Worm (Caenorhabditis elegans) whole organism, late embryonic: ENCODE measurements around the gene srz-79.

ENCODE experiments used
- C08G9.2 ChIP-seq: sonication (generic microtip); optimal IDR thresholded peaks from 2 replicates; lab custom pipeline; 2016; ENCODE audit warnings: mild to moderate bottlenecking, missing genetic modification characterization, moderate library complexity, missing compliant biosample characterization
- F13H6.1 ChIP-seq: sonication (generic microtip); optimal IDR thresholded peaks from 2 replicates; lab custom pipeline; 2016; ENCODE audit warnings: missing genetic modification characterization, missing compliant biosample characterization
- K02D7.2 ChIP-seq: sonication (generic microtip); optimal IDR thresholded peaks from 2 replicates; lab custom pipeline; 2017; ENCODE audit warnings: mild to moderate bottlenecking, missing genetic modification characterization, missing compliant biosample characterization
- ahr-1 ChIP-seq: sonication (generic microtip); optimal IDR thresholded peaks from 2 replicates; lab custom pipeline; 2016; ENCODE audit warnings: missing genetic modification characterization, missing compliant biosample characterization
- ama-1 ChIP-seq: fragments of 150-350 bp; optimal IDR thresholded peaks from 2 replicates; lab custom pipeline; 2014
- ceh-14 ChIP-seq: sonication (generic microtip); optimal IDR thresholded peaks from 2 replicates; lab custom pipeline; 2016; ENCODE audit warnings: missing genotype, missing genetic modification characterization, missing compliant biosample characterization
- ceh-19 ChIP-seq: fragments of 200-800 bp; sonication (Bioruptor generic); optimal IDR thresholded peaks from 2 replicates; lab custom pipeline; 2018; ENCODE audit warnings: mild to moderate bottlenecking, missing genetic modification characterization, missing compliant biosample characterization
- ceh-2 ChIP-seq: sonication (generic microtip); optimal IDR thresholded peaks from 2 replicates; lab custom pipeline; 2016; ENCODE audit warnings: missing genotype, missing genetic modification characterization, missing compliant biosample characterization
- ceh-22 ChIP-seq: sonication (generic microtip); optimal IDR thresholded peaks from 2 replicates; lab custom pipeline; 2017; ENCODE audit warnings: missing biosample characterization, missing genetic modification characterization
- ceh-24 ChIP-seq: sonication (generic microtip); optimal IDR thresholded peaks from 2 replicates; lab custom pipeline; 2016; ENCODE audit warnings: mild to moderate bottlenecking, missing genetic modification characterization, missing compliant biosample characterization
- ceh-30 ChIP-seq: fragments of 150-350 bp; optimal IDR thresholded peaks from 2 replicates; lab custom pipeline; 2014; ENCODE audit warnings: missing biosample characterization, missing genetic modification characterization
- ceh-34 ChIP-seq: sonication (generic microtip); optimal IDR thresholded peaks from 2 replicates; lab custom pipeline; 2016; ENCODE audit warnings: mild to moderate bottlenecking, missing genetic modification characterization, missing compliant biosample characterization
- ceh-45 ChIP-seq: fragments of 200-800 bp; sonication (Bioruptor generic); IDR thresholded peaks from 2 replicates; pipeline ENCODE4 v1.3.6; 2022; ENCODE audit warnings: missing genetic modification reagents, missing genetic modification characterization, missing compliant biosample characterization
- ceh-6 ChIP-seq: fragments of 200-800 bp; sonication (Bioruptor generic); optimal IDR thresholded peaks from 2 replicates; lab custom pipeline; 2018; ENCODE audit warnings: mild to moderate bottlenecking, missing genetic modification characterization, missing compliant biosample characterization
- che-1 ChIP-seq: sonication (generic microtip); optimal IDR thresholded peaks from 2 replicates; lab custom pipeline; 2016; ENCODE audit warnings: mild to moderate bottlenecking, missing genetic modification characterization, missing compliant biosample characterization
- dmd-4 ChIP-seq: sonication (generic microtip); optimal IDR thresholded peaks from 2 replicates; lab custom pipeline; 2016; ENCODE audit warnings: borderline replicate concordance, missing genetic modification characterization, missing compliant biosample characterization
- dve-1 ChIP-seq: sonication (generic microtip); optimal IDR thresholded peaks from 2 replicates; lab custom pipeline; 2017; ENCODE audit warnings: antibody characterized with exemption, mild to moderate bottlenecking, missing genetic modification characterization, missing compliant biosample characterization
- elt-2 ChIP-seq: sonication (generic microtip); optimal IDR thresholded peaks from 2 replicates; lab custom pipeline; 2016; ENCODE audit warnings: missing genetic modification reagents, missing genetic modification characterization, missing compliant biosample characterization
- ets-4 ChIP-seq: sonication (generic microtip); optimal IDR thresholded peaks from 2 replicates; lab custom pipeline; 2016; ENCODE audit warnings: missing genetic modification characterization, missing compliant biosample characterization
- eyg-1 ChIP-seq: sonication (generic microtip); optimal IDR thresholded peaks from 2 replicates; lab custom pipeline; 2016; ENCODE audit warnings: missing genotype, missing genetic modification characterization, missing compliant biosample characterization
- fax-1 ChIP-seq: sonication (generic microtip); optimal IDR thresholded peaks from 2 replicates; lab custom pipeline; 2016; ENCODE audit warnings: missing genotype, missing genetic modification characterization, missing compliant biosample characterization
- fkh-6 ChIP-seq: sonication (generic microtip); optimal IDR thresholded peaks from 2 replicates; lab custom pipeline; 2016; ENCODE audit warnings: missing genetic modification characterization, missing compliant biosample characterization
- gmeb-2 ChIP-seq: sonication (generic microtip); optimal IDR thresholded peaks from 2 replicates; lab custom pipeline; 2016; ENCODE audit warnings: missing genetic modification characterization, inconsistent platforms, missing compliant biosample characterization
- hlh-15 ChIP-seq: sonication (generic microtip); optimal IDR thresholded peaks from 2 replicates; lab custom pipeline; 2016; ENCODE audit warnings: missing genetic modification characterization, missing compliant biosample characterization
- hlh-6 ChIP-seq: sonication (generic microtip); optimal IDR thresholded peaks from 2 replicates; lab custom pipeline; 2016; ENCODE audit warnings: missing genotype, missing genetic modification characterization, missing compliant biosample characterization
- lim-6 ChIP-seq: sonication (generic microtip); optimal IDR thresholded peaks from 2 replicates; lab custom pipeline; 2016; ENCODE audit warnings: missing genetic modification characterization, missing compliant biosample characterization
- madf-2 ChIP-seq: sonication (generic microtip); optimal IDR thresholded peaks from 2 replicates; lab custom pipeline; 2017; ENCODE audit warnings: missing genetic modification characterization, missing compliant biosample characterization
- mec-3 ChIP-seq: sonication (generic microtip); optimal IDR thresholded peaks from 2 replicates; lab custom pipeline; 2016; ENCODE audit warnings: borderline replicate concordance, missing genetic modification characterization, missing compliant biosample characterization
- pag-3 ChIP-seq: sonication (generic microtip); optimal IDR thresholded peaks from 2 replicates; lab custom pipeline; 2016; ENCODE audit warnings: missing compliant biosample characterization, missing genetic modification characterization, borderline replicate concordance
- pat-9 ChIP-seq: fragments of 200-800 bp; sonication (Bioruptor generic); optimal IDR thresholded peaks from 2 replicates; lab custom pipeline; 2018; ENCODE audit warnings: mild to moderate bottlenecking, missing genetic modification characterization, moderate library complexity, missing compliant biosample characterization
- pha-2 ChIP-seq: sonication (generic microtip); optimal IDR thresholded peaks from 2 replicates; lab custom pipeline; 2017; ENCODE audit warnings: mild to moderate bottlenecking, missing genetic modification characterization, missing compliant biosample characterization
- pha-4 ChIP-seq: fragments of 150-350 bp; optimal IDR thresholded peaks from 2 replicates; lab custom pipeline; 2018; ENCODE audit warnings: missing biosample characterization, missing genetic modification reagents, missing genetic modification characterization
- pqm-1 ChIP-seq: sonication (generic microtip); optimal IDR thresholded peaks from 2 replicates; lab custom pipeline; 2016; ENCODE audit warnings: missing genetic modification characterization, missing compliant biosample characterization
- ref-2 ChIP-seq: sonication (generic microtip); optimal IDR thresholded peaks from 2 replicates; lab custom pipeline; 2016; ENCODE audit warnings: missing genetic modification characterization, missing compliant biosample characterization
- sdc-2 ChIP-seq: sonication (generic microtip); optimal IDR thresholded peaks from 2 replicates; lab custom pipeline; 2016; ENCODE audit warnings: missing genotype, missing genetic modification characterization, missing compliant biosample characterization
- sox-4 ChIP-seq: sonication (generic microtip); optimal IDR thresholded peaks from 2 replicates; lab custom pipeline; 2017; ENCODE audit warnings: mild to moderate bottlenecking, missing genetic modification characterization, inconsistent platforms, missing compliant biosample characterization
- syd-9 ChIP-seq: sonication (generic microtip); optimal IDR thresholded peaks from 2 replicates; lab custom pipeline; 2016; ENCODE audit warnings: mild to moderate bottlenecking, missing genetic modification characterization, moderate library complexity, missing compliant biosample characterization
- tbx-2 ChIP-seq: sonication (generic microtip); optimal IDR thresholded peaks from 2 replicates; lab custom pipeline; 2016; ENCODE audit warnings: missing genetic modification characterization, missing compliant biosample characterization
- tbx-7 ChIP-seq: sonication (generic microtip); optimal IDR thresholded peaks from 2 replicates; lab custom pipeline; 2016; ENCODE audit warnings: missing genotype, missing genetic modification characterization, missing compliant biosample characterization
- unc-3 ChIP-seq, 2 experiments: fragments of 200-800 bp in 1 of 2; sonication (Bioruptor generic) in 1 of 2; sonication (generic microtip) in 1 of 2; conservative IDR thresholded peaks in 1 of 2; optimal IDR thresholded peaks in 1 of 2; 2 replicates each; pipeline versions ENCODE4 v1.3.6 to Lab custom; 2016 to 2022; ENCODE audit warnings: missing compliant biosample characterization in 2 of 2, missing genetic modification characterization in 2 of 2, missing genetic modification reagents in 1 of 2
- unc-42 ChIP-seq: sonication (generic microtip); optimal IDR thresholded peaks from 2 replicates; lab custom pipeline; 2016; ENCODE audit warnings: missing genotype, missing genetic modification characterization, missing compliant biosample characterization
- unc-86 ChIP-seq: sonication (generic microtip); optimal IDR thresholded peaks from 2 replicates; lab custom pipeline; 2016; ENCODE audit warnings: missing genetic modification characterization, missing compliant biosample characterization
- ztf-16 ChIP-seq: sonication (generic microtip); optimal IDR thresholded peaks from 2 replicates; lab custom pipeline; 2017; ENCODE audit warnings: missing genetic modification characterization, missing compliant biosample characterization

Gene srz-79

DNA sequence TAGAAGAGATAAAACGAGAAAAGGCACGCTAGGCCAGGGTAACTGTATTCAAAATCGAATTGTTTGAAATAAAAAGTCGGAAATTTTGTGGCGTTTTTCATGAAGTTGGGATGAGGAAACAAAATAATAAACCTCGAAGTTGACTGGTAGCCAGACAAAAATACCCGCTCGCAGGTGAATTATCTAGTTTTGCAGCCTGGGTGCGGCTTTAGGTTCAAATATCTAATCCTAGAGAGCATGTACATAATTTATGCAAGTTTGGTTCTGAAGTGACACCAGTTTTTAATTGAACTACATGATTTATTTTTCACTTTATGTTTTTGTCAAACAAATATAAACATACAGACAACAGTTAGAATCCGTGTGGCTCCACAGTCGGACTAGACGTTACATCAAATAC, 11.7 kb upstream of the srz-79 start, which contains the start of gene srz-37:
Gene srz-37 (minus strand): TSS at position 101 of the 400 bp plus-strand sequence.
- no peak for TF ChIP-seq hlh-15 (tag; lab: Kevin White, UChicago)
- no peak for TF ChIP-seq fax-1 (tag; lab: Kevin White, UChicago)
- no peak for TF ChIP-seq ahr-1 (tag; lab: Kevin White, UChicago)
- TF ChIP-seq ztf-16: no peak
- TF ChIP-seq dve-1 (tag; lab: Kevin White, UChicago): no peak
- TF ChIP-seq ceh-30 (tag; lab: Kevin White, UChicago): no peak
- TF ChIP-seq gmeb-2 (tag; lab: Kevin White, UChicago): no peak
- TF ChIP-seq syd-9 (tag; lab: Kevin White, UChicago): no peak
- TF ChIP-seq ref-2 (tag; lab: Kevin White, UChicago): no peak
- no peak for TF ChIP-seq fkh-6
- no peak for TF ChIP-seq pat-9 (tag; lab: Kevin White, UChicago)
- no peak for TF ChIP-seq hlh-6 (tag; lab: Kevin White, UChicago)
- no peak for TF ChIP-seq K02D7.2 (tag; lab: Kevin White, UChicago)
- TF ChIP-seq eyg-1 (tag; lab: Kevin White, UChicago): no peak

DNA sequence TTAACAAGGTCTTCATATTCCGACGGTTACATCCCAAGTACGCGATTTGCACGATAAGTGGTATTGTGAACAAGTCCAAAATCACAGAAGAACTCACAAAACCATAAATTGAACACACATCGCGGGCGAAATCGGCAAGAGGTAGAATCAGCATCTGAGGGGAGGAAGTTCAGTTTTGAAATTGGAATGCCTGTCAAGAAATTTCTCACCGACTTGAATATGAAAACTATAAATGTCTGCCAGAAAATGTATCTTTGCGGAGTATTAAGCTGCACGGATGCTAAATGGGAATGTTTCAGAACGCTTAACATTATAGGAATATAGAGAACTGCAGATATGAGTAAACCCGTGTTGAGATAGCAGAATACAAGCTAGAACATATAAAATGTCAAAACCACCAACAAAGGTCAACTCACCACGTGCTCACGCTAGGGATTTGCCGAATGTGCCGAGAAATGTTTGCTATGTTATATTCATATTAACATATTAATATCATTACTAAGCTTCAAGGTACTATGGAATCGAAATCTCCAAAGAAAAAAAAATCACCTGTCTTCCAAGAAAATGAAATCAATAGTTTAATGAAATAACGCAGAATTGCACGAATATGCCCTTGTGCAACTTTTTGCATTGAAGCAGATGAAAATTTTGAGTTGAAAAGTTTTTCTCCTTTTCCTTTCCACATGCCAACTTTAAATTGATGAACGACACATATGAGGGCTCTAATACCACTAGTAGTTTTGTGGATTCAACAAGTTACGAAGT, 11.0 kb upstream of the srz-79 start, which contains the start of gene srz-82:
Gene srz-82 (plus strand): TSS at position 701 of the 765 bp plus-strand sequence.
- TF ChIP-seq gmeb-2 (tag; lab: Kevin White, UChicago) (no peak), eyg-1 (tag; lab: Kevin White, UChicago) (no peak), tbx-2 (tag; lab: Kevin White, UChicago) (no peak), ahr-1 (tag; lab: Kevin White, UChicago) (no peak), unc-3 (GFP tag; conservative IDR thresholded peaks at IDR 0.05; lab: Robert Waterston, UW) (no peak), unc-3 (tag; optimal IDR thresholded peaks at IDR 0.05; lab: Kevin White, UChicago) (no peak), pha-4 (tag; lab: Kevin White, UChicago) (no peak), C08G9.2 (tag; lab: Kevin White, UChicago) (no peak), ceh-6 (GFP tag; lab: Kevin White, UChicago) (no peak), dve-1 (tag; lab: Kevin White, UChicago) (no peak), ceh-2 (tag; lab: Kevin White, UChicago) (no peak), ceh-34 (tag; lab: Kevin White, UChicago) (no peak), ceh-24 (tag; lab: Kevin White, UChicago) (no peak)

- TF ChIP-seq ceh-24 (tag; lab: Kevin White, UChicago): no peak
- no peak for TF ChIP-seq ceh-6 (GFP tag; lab: Kevin White, UChicago)
- TF ChIP-seq unc-86 (tag; lab: Kevin White, UChicago): no peak
- TF ChIP-seq ceh-14 (tag; lab: Kevin White, UChicago): no peak
- no peak for TF ChIP-seq tbx-2 (tag; lab: Kevin White, UChicago)
- no peak for TF ChIP-seq ama-1 (lab: Kevin White, UChicago)
- TF ChIP-seq che-1 (tag; lab: Kevin White, UChicago): no peak
- no peak for TF ChIP-seq eyg-1 (tag; lab: Kevin White, UChicago)
- TF ChIP-seq pat-9 (tag; lab: Kevin White, UChicago): no peak
- TF ChIP-seq pha-4 (tag; lab: Kevin White, UChicago): no peak
- no peak for TF ChIP-seq pqm-1 (tag; lab: Kevin White, UChicago)
- TF ChIP-seq sdc-2 (tag; lab: Kevin White, UChicago): no peak
- TF ChIP-seq fkh-6: no peak
- no peak for TF ChIP-seq F13H6.1 (tag; lab: Kevin White, UChicago)
- TF ChIP-seq tbx-7 (tag; lab: Kevin White, UChicago): no peak
- no peak for TF ChIP-seq ets-4 (tag; lab: Kevin White, UChicago)
- no peak for TF ChIP-seq ceh-45
- TF ChIP-seq unc-42 (tag; lab: Kevin White, UChicago): no peak
Measured at ce11 chrIV:3491477-3491876, 1.9 kb upstream of the srz-79 start, which contains the start of gene srz-78. Gene srz-78 (plus strand): TSS chrIV:3491777.

- TF ChIP-seq ceh-19 (GFP tag; lab: Kevin White, UChicago) (no peak), pha-2 (tag; lab: Kevin White, UChicago) (no peak), ceh-2 (tag; lab: Kevin White, UChicago) (no peak), mec-3 (tag; lab: Kevin White, UChicago) (no peak), ceh-22 (tag; lab: Kevin White, UChicago) (no peak), ets-4 (tag; lab: Kevin White, UChicago) (no peak), madf-2 (tag; lab: Kevin White, UChicago) (no peak), ceh-24 (tag; lab: Kevin White, UChicago) (no peak), eyg-1 (tag; lab: Kevin White, UChicago) (no peak), C08G9.2 (tag; lab: Kevin White, UChicago) (no peak), pha-4 (tag; lab: Kevin White, UChicago) (no peak), sox-4 (tag; lab: Kevin White, UChicago) (no peak), dmd-4 (tag; lab: Kevin White, UChicago) (no peak), lim-6 (tag; lab: Kevin White, UChicago) (no peak), pag-3 (tag; lab: Kevin White, UChicago) (no peak), elt-2 (tag; lab: Kevin White, UChicago) (no peak)
Measured at ce11 chrIV:3496358-3496757, 2.9 kb downstream of the srz-79 start, which contains the start of gene C09G12.17. Gene C09G12.17 (minus strand): TSS chrIV:3496458.
